Fruit fly (Drosophila melanogaster) whole organism, embryonic: ENCODE measurements around the gene Pi3K21B.

ENCODE experiments used
- Bdp1 ChIP-seq: fragments of 200-800 bp; sonication (Bioruptor generic); optimal IDR thresholded peaks from 3 replicates; lab custom pipeline; 2016; ENCODE audit warnings: missing biosample characterization, missing genetic modification characterization
- CG10565 ChIP-seq: fragments of 200-800 bp; sonication (Bioruptor generic); optimal IDR thresholded peaks from 3 replicates; lab custom pipeline; 2016; ENCODE audit warnings: missing biosample characterization, mild to moderate bottlenecking, missing genetic modification characterization
- CG13424 ChIP-seq: fragments of 200-800 bp; sonication (Bioruptor generic); optimal IDR thresholded peaks from 2 replicates; lab custom pipeline; 2019; ENCODE audit warnings: missing biosample characterization, mild to moderate bottlenecking, missing genetic modification characterization, moderate library complexity
- CG13894 ChIP-seq: fragments of 200-800 bp; sonication (Bioruptor generic); optimal IDR thresholded peaks from 3 replicates; lab custom pipeline; 2018; ENCODE audit warnings: missing biosample characterization, mild to moderate bottlenecking, missing genetic modification characterization, moderate library complexity
- CG16863 ChIP-seq: fragments of 200-800 bp; sonication (Bioruptor generic); optimal IDR thresholded peaks from 3 replicates; lab custom pipeline; 2016; ENCODE audit warnings: missing biosample characterization, missing genetic modification characterization
- CG4854 ChIP-seq: fragments of 200-800 bp; sonication (Bioruptor generic); optimal IDR thresholded peaks from 2 replicates; lab custom pipeline; 2016; ENCODE audit warnings: missing biosample characterization, missing genetic modification characterization, inconsistent platforms
- CG6791 ChIP-seq: fragments of 200-800 bp; sonication (Bioruptor generic); IDR thresholded peaks from 3 replicates; pipeline ENCODE4 v1.3.6; 2022; ENCODE audit warnings: missing biosample characterization, missing genetic modification characterization; ENCODE audit not compliant: partially characterized antibody
- CG7556 ChIP-seq: fragments of 200-800 bp; sonication (Bioruptor generic); optimal IDR thresholded peaks from 2 replicates; lab custom pipeline; 2017; ENCODE audit warnings: missing biosample characterization, mild to moderate bottlenecking, missing genetic modification characterization
- CG8359 ChIP-seq: fragments of 200-800 bp; sonication (Bioruptor generic); optimal IDR thresholded peaks from 2 replicates; lab custom pipeline; 2017; ENCODE audit warnings: missing biosample characterization, mild to moderate bottlenecking, missing genetic modification characterization, borderline replicate concordance
- CG8478 ChIP-seq: fragments of >200 bp; optimal IDR thresholded peaks from 2 replicates; lab custom pipeline; 2018
- CG9932 ChIP-seq: fragments of 200-800 bp; sonication (Bioruptor generic); IDR thresholded peaks from 2 replicates; pipeline ENCODE4 v1.3.6; 2022; ENCODE audit warnings: missing biosample characterization, missing genetic modification characterization
- CHES-1-like ChIP-seq: fragments of 200-800 bp; sonication (Bioruptor generic); optimal IDR thresholded peaks from 2 replicates; lab custom pipeline; 2016; ENCODE audit warnings: missing biosample characterization, missing genetic modification characterization
- Camta ChIP-seq: fragments of 200-800 bp; sonication (Bioruptor generic); optimal IDR thresholded peaks from 2 replicates; lab custom pipeline; 2016; ENCODE audit warnings: missing biosample characterization, missing genetic modification characterization
- Dad ChIP-seq: fragments of 200-800 bp; sonication (Bioruptor generic); optimal IDR thresholded peaks from 3 replicates; lab custom pipeline; 2016; ENCODE audit warnings: missing biosample characterization, missing genetic modification characterization
- Dll ChIP-seq: fragments of 200-800 bp; sonication (Bioruptor generic); IDR thresholded peaks from 4 replicates; pipeline ENCODE4 v1.3.6; 2022; ENCODE audit warnings: missing biosample characterization, missing genetic modification characterization; ENCODE audit not compliant: partially characterized antibody
- Gug ChIP-seq: fragments of 200-800 bp; sonication (Bioruptor generic); IDR thresholded peaks from 4 replicates; pipeline ENCODE4 v1.3.6; 2022; ENCODE audit warnings: missing biosample characterization, missing genetic modification characterization
- Lhr ChIP-seq: fragments of 200-800 bp; sonication (Bioruptor generic); optimal IDR thresholded peaks from 3 replicates; lab custom pipeline; 2017; ENCODE audit warnings: mild to moderate bottlenecking, missing biosample characterization, missing genetic modification reagents, missing genetic modification characterization
- MBD-R2 ChIP-seq: fragments of 200-800 bp; sonication (Bioruptor generic); IDR thresholded peaks from 2 replicates; pipeline ENCODE4 v1.3.6; 2022; ENCODE audit warnings: missing biosample characterization, missing genetic modification characterization
- Max ChIP-seq: fragments of 200-800 bp; sonication (Bioruptor generic); optimal IDR thresholded peaks from 2 replicates; lab custom pipeline; 2016; ENCODE audit warnings: missing biosample characterization, mild to moderate bottlenecking, missing genetic modification characterization
- Myb ChIP-seq: fragments of 200-800 bp; sonication (Bioruptor generic); optimal IDR thresholded peaks from 2 replicates; lab custom pipeline; 2016; ENCODE audit warnings: missing biosample characterization, missing genetic modification characterization
- Nf-YB ChIP-seq: fragments of 200-800 bp; sonication (Bioruptor generic); optimal IDR thresholded peaks from 3 replicates; lab custom pipeline; 2019; ENCODE audit warnings: missing biosample characterization, mild to moderate bottlenecking, missing genetic modification characterization, moderate library complexity
- Oli ChIP-seq: fragments of 200-800 bp; sonication (Bioruptor generic); optimal IDR thresholded peaks from 2 replicates; lab custom pipeline; 2018; ENCODE audit warnings: missing biosample characterization, mild to moderate bottlenecking, missing genetic modification characterization, moderate library complexity
- Sin3A ChIP-seq: fragments of >200 bp; optimal IDR thresholded peaks from 2 replicates; lab custom pipeline; 2018
- Ssrp ChIP-seq: fragments of 200-800 bp; sonication (Bioruptor generic); optimal IDR thresholded peaks from 2 replicates; lab custom pipeline; 2018; ENCODE audit warnings: missing biosample characterization, mild to moderate bottlenecking, missing genetic modification characterization, moderate library complexity
- Xbp1 ChIP-seq: fragments of 200-800 bp; sonication (Bioruptor generic); optimal IDR thresholded peaks from 3 replicates; lab custom pipeline; 2016; ENCODE audit warnings: missing biosample characterization, mild to moderate bottlenecking, missing genetic modification characterization
- YL-1 ChIP-seq: fragments of 200-800 bp; sonication (Bioruptor generic); optimal IDR thresholded peaks from 3 replicates; lab custom pipeline; 2017; ENCODE audit warnings: missing biosample characterization, mild to moderate bottlenecking, missing genetic modification characterization
- aop ChIP-seq: fragments of 200-800 bp; sonication (Bioruptor generic); IDR thresholded peaks from 2 replicates; pipeline ENCODE4 v1.3.6; 2022; ENCODE audit warnings: missing biosample characterization, missing genetic modification characterization
- bab2 ChIP-seq: fragments of 200-800 bp; sonication (Bioruptor generic); optimal IDR thresholded peaks from 2 replicates; lab custom pipeline; 2016; ENCODE audit warnings: missing biosample characterization, missing genetic modification characterization
- cato ChIP-seq: fragments of 200-800 bp; sonication (Bioruptor generic); optimal IDR thresholded peaks from 2 replicates; lab custom pipeline; 2016; ENCODE audit warnings: missing biosample characterization, missing genetic modification characterization, borderline replicate concordance
- caup ChIP-seq: fragments of 200-800 bp; sonication (Bioruptor generic); optimal IDR thresholded peaks from 3 replicates; lab custom pipeline; 2017; ENCODE audit warnings: missing biosample characterization, mild to moderate bottlenecking, missing genetic modification characterization, moderate library complexity; ENCODE audit not compliant: severe bottlenecking
- crc ChIP-seq: fragments of 200-800 bp; sonication (Bioruptor generic); optimal IDR thresholded peaks from 2 replicates; lab custom pipeline; 2016; ENCODE audit warnings: missing biosample characterization, missing genetic modification characterization
- danr ChIP-seq: fragments of 200-800 bp; sonication (Bioruptor generic); IDR thresholded peaks from 2 replicates; pipeline ENCODE4 v1.3.6; 2022; ENCODE audit warnings: missing biosample characterization, missing genetic modification characterization
- ems ChIP-seq: fragments of 200-800 bp; sonication (Bioruptor generic); optimal IDR thresholded peaks from 3 replicates; lab custom pipeline; 2016; ENCODE audit warnings: missing biosample characterization, missing genetic modification characterization
- eve ChIP-seq, 2 experiments: fragments of >200 bp; optimal IDR thresholded peaks; 2 replicates each; lab custom pipeline; 2017; ENCODE audit warnings: missing biosample characterization in 2 of 2, missing genetic modification characterization in 2 of 2
- eyg ChIP-seq: fragments of 200-800 bp; sonication (Bioruptor generic); optimal IDR thresholded peaks from 3 replicates; lab custom pipeline; 2016; ENCODE audit warnings: missing biosample characterization, missing genetic modification characterization
- gro ChIP-seq: fragments of 200-800 bp; sonication (Bioruptor generic); optimal IDR thresholded peaks from 2 replicates; lab custom pipeline; 2016; ENCODE audit warnings: missing biosample characterization, missing genetic modification characterization
- h ChIP-seq: fragments of >200 bp; optimal IDR thresholded peaks from 2 replicates; lab custom pipeline; 2017
- hth ChIP-seq: fragments of >200 bp; optimal IDR thresholded peaks from 2 replicates; lab custom pipeline; 2017; ENCODE audit warnings: inconsistent platforms
- insv ChIP-seq, 2 experiments: fragments of 200-800 bp; sonication (Bioruptor generic); optimal IDR thresholded peaks; 3 replicates each; lab custom pipeline; 2016 to 2018; ENCODE audit warnings: missing biosample characterization in 2 of 2, missing genetic modification characterization in 2 of 2
- nmo ChIP-seq: fragments of 200-800 bp; sonication (Bioruptor generic); optimal IDR thresholded peaks from 2 replicates; lab custom pipeline; 2018; ENCODE audit warnings: missing biosample characterization, mild to moderate bottlenecking, missing genetic modification characterization, moderate library complexity
- odd ChIP-seq: fragments of 200-800 bp; sonication (Bioruptor generic); optimal IDR thresholded peaks from 2 replicates; lab custom pipeline; 2017; ENCODE audit warnings: missing biosample characterization, mild to moderate bottlenecking, missing genetic modification characterization
- otp ChIP-seq: fragments of 200-800 bp; sonication (Bioruptor generic); IDR thresholded peaks from 3 replicates; pipeline ENCODE4, ENCODE4 v1.3.6; 2022; ENCODE audit warnings: missing biosample characterization, missing genetic modification characterization
- phol ChIP-seq: fragments of 200-800 bp; sonication (Bioruptor generic); optimal IDR thresholded peaks from 3 replicates; lab custom pipeline; 2018; ENCODE audit warnings: missing biosample characterization, mild to moderate bottlenecking, missing genetic modification characterization, moderate library complexity
- ranshi ChIP-seq: fragments of 200-800 bp; sonication (Bioruptor generic); IDR thresholded peaks from 2 replicates; pipeline ENCODE4 v1.3.6; 2022; ENCODE audit warnings: missing biosample characterization, missing genetic modification characterization
- row ChIP-seq: fragments of 200-800 bp; sonication (Bioruptor generic); IDR thresholded peaks from 3 replicates; pipeline ENCODE4 v1.3.6; 2022; ENCODE audit warnings: missing biosample characterization, missing genetic modification characterization
- sens ChIP-seq: fragments of 200-800 bp; sonication (Bioruptor generic); peaks from one replicate; lab custom pipeline; 2016; ENCODE audit warnings: missing biosample characterization, missing genetic modification characterization
- sim ChIP-seq: fragments of 200-800 bp; sonication (Bioruptor generic); IDR thresholded peaks from 2 replicates; pipeline ENCODE4 v1.3.6; 2022; ENCODE audit warnings: missing biosample characterization, missing genetic modification characterization
- slou ChIP-seq: fragments of 200-800 bp; sonication (Bioruptor generic); optimal IDR thresholded peaks from 3 replicates; lab custom pipeline; 2016; ENCODE audit warnings: missing biosample characterization, missing genetic modification characterization
- stc ChIP-seq: fragments of 200-800 bp; sonication (Bioruptor generic); IDR thresholded peaks from 2 replicates; pipeline ENCODE4 v1.3.6; 2022; ENCODE audit warnings: missing biosample characterization, missing genetic modification characterization
- tap ChIP-seq: fragments of 200-800 bp; optimal IDR thresholded peaks from 3 replicates; lab custom pipeline; 2019; ENCODE audit warnings: missing biosample characterization, mild to moderate bottlenecking, missing genetic modification characterization, moderate library complexity
- tup ChIP-seq: fragments of 200-800 bp; sonication (Bioruptor generic); optimal IDR thresholded peaks from 2 replicates; lab custom pipeline; 2016; ENCODE audit warnings: missing biosample characterization, mild to moderate bottlenecking, missing genetic modification characterization, moderate library complexity
- unc-4 ChIP-seq: fragments of 200-800 bp; sonication (Bioruptor generic); IDR thresholded peaks from 2 replicates; pipeline ENCODE4 v1.3.6; 2022; ENCODE audit warnings: missing biosample characterization, missing genetic modification characterization; ENCODE audit not compliant: partially characterized antibody
- yki ChIP-seq: fragments of >200 bp; optimal IDR thresholded peaks from 3 replicates; lab custom pipeline; 2018

Gene Pi3K21B

DNA sequence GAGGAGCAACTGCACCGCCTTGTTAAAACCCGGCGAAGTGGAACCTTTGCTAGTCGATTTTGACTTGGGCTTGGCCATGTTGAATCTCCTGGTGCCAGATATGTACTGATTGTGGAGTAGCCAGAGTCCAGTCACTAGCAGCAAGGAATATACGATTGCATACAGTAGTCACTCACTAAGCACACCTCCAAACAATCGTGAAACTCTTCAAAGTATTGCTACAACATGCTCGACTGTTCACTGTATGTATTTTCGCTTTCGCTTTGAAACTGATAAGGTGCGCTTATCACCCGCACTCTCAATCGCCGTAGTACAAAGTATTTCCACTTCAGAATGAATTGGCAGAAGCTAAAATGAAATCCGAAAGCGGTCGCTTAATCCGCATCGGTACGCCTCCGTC lies 11.3 kb upstream of the Pi3K21B start (continued):
- TF ChIP-seq row (GFP tag; lab: Robert Waterston, UW) (peak; percentile 96), eve (GFP tag; optimal IDR thresholded peaks at IDR 0.05; lab: Kevin White, UChicago) (no peak), gro (GFP tag; lab: Kevin White, UChicago) (peak; percentile 78), tup (GFP tag; lab: Kevin White, UChicago) (peak; percentile 39), ranshi (GFP tag; lab: Robert Waterston, UW) (peak; percentile 80), ems (GFP tag; lab: Kevin White, UChicago) (peak; percentile 63), Xbp1 (GFP tag; lab: Kevin White, UChicago) (peak; percentile 75), stc (GFP tag; lab: Robert Waterston, UW) (0 out of 2 replicates have a peak, but pooled peaks have one; percentile 18), CG4854 (GFP tag; lab: Kevin White, UChicago) (peak; percentile 6), CHES-1-like (peak; percentile 60), CG16863 (no peak), Oli (tag; lab: Kevin White, UChicago) (peak; percentile 36), CG10565 (GFP tag; lab: Kevin White, UChicago) (no peak), CG13894 (tag; lab: Kevin White, UChicago) (peak; percentile 65), Dll (GFP tag; lab: Robert Waterston, UW) (no peak), nmo (GFP tag; lab: Kevin White, UChicago) (peak; percentile 15), caup (GFP tag; lab: Kevin White, UChicago) (peak; percentile 74), MBD-R2 (GFP tag; lab: Robert Waterston, UW) (peak; percentile 59), crc (GFP tag; lab: Kevin White, UChicago) (peak; percentile 46), unc-4 (GFP tag; lab: Robert Waterston, UW) (no peak), hth (lab: Kevin White, UChicago) (no peak), CG8478 (no peak), sens (GFP tag; lab: Kevin White, UChicago) (peak; percentile 88), Dad (GFP tag; lab: Kevin White, UChicago) (peak; percentile 60), CG13424 (tag; lab: Kevin White, UChicago) (peak; percentile 57), YL-1 (GFP tag; lab: Kevin White, UChicago) (no peak), Lhr (GFP tag; lab: Kevin White, UChicago) (no peak), CG8359 (GFP tag; lab: Kevin White, UChicago) (no peak), bab2 (peak; percentile 58), sim (GFP tag; lab: Robert Waterston, UW) (no peak), Ssrp (tag; lab: Kevin White, UChicago) (peak; percentile 10), slou (no peak), Gug (peak; percentile 84; the same call in 3 of the 4 replicates), cato (GFP tag; lab: Kevin White, UChicago) (no peak), Bdp1 (GFP tag; lab: Kevin White, UChicago) (no peak), Max (GFP tag; lab: Kevin White, UChicago) (peak; percentile 41), CG6791 (GFP tag; lab: Robert Waterston, UW) (no peak), h (lab: Kevin White, UChicago) (no peak), odd (peak; percentile 21), aop (GFP tag; lab: Robert Waterston, UW) (peak; percentile 66), eyg (no peak), yki (lab: Kevin White, UChicago) (no peak), otp (peak; percentile 64), Camta (GFP tag; lab: Kevin White, UChicago) (peak; percentile 42), CG9932 (peak; percentile 86), CG7556 (GFP tag; lab: Kevin White, UChicago) (peak; percentile 30), phol (tag; lab: Kevin White, UChicago) (peak; percentile 26), Myb (peak; percentile 46), insv (GFP tag; optimal IDR thresholded peaks at IDR 0.05; lab: Kevin White, UChicago) (no peak), Sin3A (lab: Kevin White, UChicago) (no peak), Nf-YB (no peak), tap (tag; lab: Kevin White, UChicago) (peak; percentile 54), danr (GFP tag; lab: Robert Waterston, UW) (0 out of 2 replicates have a peak, but pooled peaks have one; percentile 29)
